Worm (Caenorhabditis elegans): Measurements from ENCODE around the gene T17H7.7.

DNA sequence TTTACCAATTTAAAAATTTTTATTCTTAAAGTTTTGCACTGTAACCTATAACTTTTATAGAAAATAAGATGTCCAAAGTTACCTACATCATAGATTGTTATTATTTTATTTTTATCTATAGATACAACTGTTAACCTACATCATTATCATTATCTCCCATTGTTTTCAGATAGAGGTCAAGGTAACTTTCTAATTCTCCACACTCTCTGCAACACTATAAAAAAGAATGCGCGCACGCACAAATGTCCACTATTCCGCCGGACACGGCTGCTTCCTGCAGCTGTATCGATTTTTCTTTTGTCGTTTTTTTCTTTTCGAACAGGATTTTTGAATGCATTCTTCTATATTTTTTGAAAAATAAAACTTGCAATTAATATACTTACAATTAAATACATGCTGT, 14.8 kb upstream of the T17H7.7 start:
- TF ChIP-seq jun-1 (tag; optimal IDR thresholded peaks at IDR 0.05) (no peak), nhr-77 (tag; optimal IDR thresholded peaks at IDR 0.05) (no peak), nhr-76 (tag; optimal IDR thresholded peaks at IDR 0.05) (no peak), pqm-1 (tag; optimal IDR thresholded peaks at IDR 0.05) (no peak), ztf-11 (tag; optimal IDR thresholded peaks at IDR 0.05) (no peak), egl-27 (tag; optimal IDR thresholded peaks at IDR 0.05) (no peak), snpc-4 (tag; optimal IDR thresholded peaks at IDR 0.05) (no peak), unc-62 (GFP tag; optimal IDR thresholded peaks at IDR 0.05) (no peak), pha-4 (tag; optimal IDR thresholded peaks at IDR 0.05) (no peak), eor-1 (tag; optimal IDR thresholded peaks at IDR 0.05) (no peak), lin-39 (tag; optimal IDR thresholded peaks at IDR 0.05) (no peak), mdl-1 (tag; optimal IDR thresholded peaks at IDR 0.05) (no peak)
